Fruit fly (Drosophila melanogaster) whole organism, embryonic: ENCODE results near the gene PGAP1.

Experiments
- Atf6 ChIP-seq: fragments of 200-800 bp; sonication (Bioruptor generic); IDR thresholded peaks from 2 replicates; pipeline ENCODE4 v1.3.6; 2022; ENCODE audit warnings: missing biosample characterization, missing genetic modification characterization
- Awh ChIP-seq: fragments of 200-800 bp; sonication (Bioruptor generic); IDR thresholded peaks from 2 replicates; pipeline ENCODE4, ENCODE4 v1.3.6; 2022; ENCODE audit warnings: missing biosample characterization, missing genetic modification characterization
- CG10431 ChIP-seq: fragments of 200-800 bp; sonication (Bioruptor generic); optimal IDR thresholded peaks from 3 replicates; lab custom pipeline; 2018; ENCODE audit warnings: missing biosample characterization, mild to moderate bottlenecking, missing genetic modification characterization
- CG12155 ChIP-seq: fragments of 200-800 bp; sonication (Bioruptor generic); optimal IDR thresholded peaks from 3 replicates; lab custom pipeline; 2016; ENCODE audit warnings: missing biosample characterization, missing genetic modification characterization
- CG13287 ChIP-seq: fragments of 200-800 bp; sonication (Bioruptor generic); IDR thresholded peaks from 2 replicates; pipeline ENCODE4 v1.3.6; 2022; ENCODE audit warnings: missing biosample characterization, missing genetic modification characterization; ENCODE audit not compliant: partially characterized antibody
- CG14860 ChIP-seq: fragments of 200-800 bp; sonication (Bioruptor generic); IDR thresholded peaks from 3 replicates; pipeline ENCODE4 v1.3.6; 2022; ENCODE audit warnings: missing biosample characterization, missing genetic modification characterization; ENCODE audit not compliant: partially characterized antibody
- CG15696 ChIP-seq: fragments of 200-800 bp; sonication (Bioruptor generic); optimal IDR thresholded peaks from 2 replicates; lab custom pipeline; 2019; ENCODE audit warnings: missing biosample characterization, mild to moderate bottlenecking, missing genetic modification characterization, moderate library complexity
- CG30020 ChIP-seq: fragments of 200-800 bp; optimal IDR thresholded peaks from 2 replicates; lab custom pipeline; 2019; ENCODE audit warnings: missing biosample characterization, mild to moderate bottlenecking, missing genetic modification characterization, moderate library complexity
- CG3407 ChIP-seq: fragments of 200-800 bp; sonication (Bioruptor generic); optimal IDR thresholded peaks from 2 replicates; lab custom pipeline; 2018; ENCODE audit warnings: missing biosample characterization, mild to moderate bottlenecking, missing genetic modification characterization
- CG3838 ChIP-seq: fragments of 200-800 bp; sonication (Bioruptor generic); optimal IDR thresholded peaks from 3 replicates; lab custom pipeline; 2016; ENCODE audit warnings: missing biosample characterization, missing genetic modification characterization
- CG4282 ChIP-seq: fragments of 200-800 bp; sonication (Bioruptor generic); optimal IDR thresholded peaks from 2 replicates; lab custom pipeline; 2016; ENCODE audit warnings: missing biosample characterization, missing genetic modification characterization
- CG5953 ChIP-seq: fragments of 200-800 bp; sonication (Bioruptor generic); IDR thresholded peaks from 2 replicates; pipeline ENCODE4 v1.3.6; 2022; ENCODE audit warnings: missing biosample characterization, missing genetic modification characterization
- CG6654 ChIP-seq: fragments of 200-800 bp; sonication (Bioruptor generic); optimal IDR thresholded peaks from 2 replicates; lab custom pipeline; 2017; ENCODE audit warnings: missing biosample characterization, mild to moderate bottlenecking, missing genetic modification characterization
- CG6813 ChIP-seq: fragments of 200-800 bp; sonication (Bioruptor generic); optimal IDR thresholded peaks from 2 replicates; lab custom pipeline; 2017; ENCODE audit warnings: missing biosample characterization, missing genetic modification characterization, mild to moderate bottlenecking, moderate library complexity, missing genetic modification reagents
- CG6854 ChIP-seq: fragments of 200-800 bp; sonication (Bioruptor generic); optimal IDR thresholded peaks from 3 replicates; lab custom pipeline; 2017; ENCODE audit warnings: missing biosample characterization, mild to moderate bottlenecking, missing genetic modification characterization
- CG8478 ChIP-seq: fragments of >200 bp; optimal IDR thresholded peaks from 2 replicates; lab custom pipeline; 2018
- CG9609 ChIP-seq: fragments of 200-800 bp; sonication (Bioruptor generic); optimal IDR thresholded peaks from 3 replicates; lab custom pipeline; 2016; ENCODE audit warnings: missing biosample characterization, missing genetic modification characterization
- CG9797 ChIP-seq: fragments of 200-800 bp; sonication (Bioruptor generic); optimal IDR thresholded peaks from 3 replicates; lab custom pipeline; 2018; ENCODE audit warnings: missing biosample characterization, mild to moderate bottlenecking, missing genetic modification characterization
- CTCF ChIP-seq: fragments of 200-800 bp; sonication (Bioruptor generic); optimal IDR thresholded peaks from 2 replicates; lab custom pipeline; 2017; ENCODE audit warnings: missing biosample characterization, mild to moderate bottlenecking, missing genetic modification characterization, moderate library complexity
- H15 ChIP-seq: fragments of 200-800 bp; sonication (Bioruptor generic); IDR thresholded peaks from 3 replicates; pipeline ENCODE4 v1.3.6; 2022; ENCODE audit warnings: missing biosample characterization, missing genetic modification characterization
- HHEX ChIP-seq: fragments of 200-800 bp; sonication (Bioruptor generic); optimal IDR thresholded peaks from 3 replicates; lab custom pipeline; 2017; ENCODE audit warnings: missing biosample characterization, mild to moderate bottlenecking, missing genetic modification characterization, missing genetic modification reagents
- HLH3B ChIP-seq: fragments of 200-800 bp; sonication (Bioruptor generic); IDR thresholded peaks from 2 replicates; pipeline ENCODE4 v1.3.6; 2022; ENCODE audit warnings: missing biosample characterization, missing genetic modification characterization
- Hmr ChIP-seq: fragments of 200-800 bp; sonication (Bioruptor generic); optimal IDR thresholded peaks from 3 replicates; lab custom pipeline; 2017; ENCODE audit warnings: mild to moderate bottlenecking, missing biosample characterization, missing genetic modification reagents, missing genetic modification characterization
- Lpt ChIP-seq: fragments of >200 bp; optimal IDR thresholded peaks from 2 replicates; lab custom pipeline; 2018; ENCODE audit warnings: missing biosample characterization, missing genetic modification characterization
- Myb ChIP-seq: fragments of 200-800 bp; sonication (Bioruptor generic); optimal IDR thresholded peaks from 2 replicates; lab custom pipeline; 2016; ENCODE audit warnings: missing biosample characterization, missing genetic modification characterization
- Oli ChIP-seq: fragments of 200-800 bp; sonication (Bioruptor generic); optimal IDR thresholded peaks from 2 replicates; lab custom pipeline; 2018; ENCODE audit warnings: missing biosample characterization, mild to moderate bottlenecking, missing genetic modification characterization, moderate library complexity
- Side ChIP-seq: fragments of 200-800 bp; sonication (Bioruptor generic); optimal IDR thresholded peaks from 2 replicates; lab custom pipeline; 2016; ENCODE audit warnings: missing biosample characterization, missing genetic modification characterization
- Sox102F ChIP-seq: fragments of 200-800 bp; sonication (Bioruptor generic); optimal IDR thresholded peaks from 2 replicates; lab custom pipeline; 2018; ENCODE audit warnings: missing biosample characterization, mild to moderate bottlenecking, missing genetic modification characterization, moderate library complexity
- Stat92E ChIP-seq, 3 experiments: fragments of >200 bp in 2 of 3; fragments of 200-800 bp in 1 of 3; sonication (Bioruptor generic) in 1 of 3; optimal IDR thresholded peaks; 2 replicates each; lab custom pipeline; 2017 to 2019; ENCODE audit warnings: missing biosample characterization in 3 of 3, missing genetic modification characterization in 3 of 3, mild to moderate bottlenecking in 1 of 3, moderate library complexity in 1 of 3
- Vsx1 ChIP-seq: fragments of 200-800 bp; sonication (Bioruptor generic); optimal IDR thresholded peaks from 2 replicates; lab custom pipeline; 2017; ENCODE audit warnings: missing biosample characterization, mild to moderate bottlenecking, missing genetic modification characterization, missing genetic modification reagents
- al ChIP-seq: fragments of 200-800 bp; sonication (Bioruptor generic); IDR thresholded peaks from 2 replicates; pipeline ENCODE4 v1.3.6; 2022; ENCODE audit warnings: missing biosample characterization, missing genetic modification characterization
- aop ChIP-seq: fragments of 200-800 bp; sonication (Bioruptor generic); IDR thresholded peaks from 2 replicates; pipeline ENCODE4 v1.3.6; 2022; ENCODE audit warnings: missing biosample characterization, missing genetic modification characterization
- ato ChIP-seq: fragments of 200-800 bp; sonication (Bioruptor generic); IDR thresholded peaks from 2 replicates; pipeline ENCODE4 v1.3.6; 2022; ENCODE audit warnings: missing biosample characterization, missing genetic modification characterization; ENCODE audit not compliant: partially characterized antibody
- bab2 ChIP-seq: fragments of 200-800 bp; sonication (Bioruptor generic); optimal IDR thresholded peaks from 2 replicates; lab custom pipeline; 2016; ENCODE audit warnings: missing biosample characterization, missing genetic modification characterization
- exex ChIP-seq: fragments of 200-800 bp; sonication (Bioruptor generic); optimal IDR thresholded peaks from 4 replicates; lab custom pipeline; 2018; ENCODE audit warnings: missing biosample characterization, mild to moderate bottlenecking, missing genetic modification characterization, moderate library complexity
- fd64A ChIP-seq: fragments of 200-800 bp; sonication (Bioruptor generic); optimal IDR thresholded peaks from 3 replicates; lab custom pipeline; 2018; ENCODE audit warnings: missing biosample characterization, mild to moderate bottlenecking, missing genetic modification characterization
- gcm ChIP-seq: fragments of 200-800 bp; sonication (Bioruptor generic); optimal IDR thresholded peaks from 2 replicates; lab custom pipeline; 2019; ENCODE audit warnings: missing biosample characterization, mild to moderate bottlenecking, missing genetic modification characterization, moderate library complexity
- gcm2 ChIP-seq: fragments of 200-800 bp; sonication (Bioruptor generic); optimal IDR thresholded peaks from 2 replicates; lab custom pipeline; 2016; ENCODE audit warnings: missing biosample characterization, missing genetic modification characterization
- inv ChIP-seq: fragments of 200-800 bp; sonication (Bioruptor generic); IDR thresholded peaks from 2 replicates; pipeline ENCODE4 v1.3.6; 2022; ENCODE audit warnings: missing biosample characterization, missing genetic modification characterization; ENCODE audit not compliant: partially characterized antibody
- nau ChIP-seq: fragments of 200-800 bp; sonication (Bioruptor generic); optimal IDR thresholded peaks from 3 replicates; lab custom pipeline; 2017; ENCODE audit warnings: missing biosample characterization, mild to moderate bottlenecking, missing genetic modification characterization, missing genetic modification reagents
- nerfin-2 ChIP-seq: fragments of 200-800 bp; sonication (Bioruptor generic); IDR thresholded peaks from 2 replicates; pipeline ENCODE4 v1.3.6; 2022; ENCODE audit warnings: missing biosample characterization, missing genetic modification characterization; ENCODE audit not compliant: partially characterized antibody
- onecut ChIP-seq: fragments of 200-800 bp; sonication (Bioruptor generic); IDR thresholded peaks from 2 replicates; pipeline ENCODE4 v1.3.6; 2022; ENCODE audit warnings: missing biosample characterization, missing genetic modification characterization
- salm ChIP-seq: fragments of 200-800 bp; sonication (Bioruptor generic); optimal IDR thresholded peaks from 2 replicates; lab custom pipeline; 2018; ENCODE audit warnings: missing biosample characterization, mild to moderate bottlenecking, missing genetic modification characterization
- sd ChIP-seq: fragments of 200-800 bp; sonication (Bioruptor generic); optimal IDR thresholded peaks from 3 replicates; lab custom pipeline; 2018; ENCODE audit warnings: missing biosample characterization, mild to moderate bottlenecking, missing genetic modification characterization, moderate library complexity
- sens-2 ChIP-seq: fragments of 200-800 bp; sonication (Bioruptor generic); IDR thresholded peaks from 2 replicates; pipeline ENCODE4 v1.3.6; 2022; ENCODE audit warnings: missing biosample characterization, missing genetic modification characterization
- sob ChIP-seq: fragments of 200-800 bp; sonication (Bioruptor generic); IDR thresholded peaks from 2 replicates; pipeline ENCODE4 v1.3.6; 2022; ENCODE audit warnings: missing biosample characterization, missing genetic modification characterization
- sqz ChIP-seq: fragments of 200-800 bp; sonication (Bioruptor generic); optimal IDR thresholded peaks from 3 replicates; lab custom pipeline; 2018; ENCODE audit warnings: missing biosample characterization, mild to moderate bottlenecking, missing genetic modification characterization
- sr ChIP-seq: fragments of 200-800 bp; sonication (Bioruptor generic); IDR thresholded peaks from 3 replicates; pipeline ENCODE4 v1.3.6; 2022; ENCODE audit warnings: missing biosample characterization, missing genetic modification characterization
- tna ChIP-seq: fragments of 200-800 bp; sonication (Bioruptor generic); IDR thresholded peaks from 2 replicates; pipeline ENCODE4 v1.3.6; 2022; ENCODE audit warnings: missing biosample characterization, missing genetic modification characterization; ENCODE audit not compliant: partially characterized antibody
- wek ChIP-seq: fragments of 200-800 bp; sonication (Bioruptor generic); optimal IDR thresholded peaks from 3 replicates; lab custom pipeline; 2018; ENCODE audit warnings: missing biosample characterization, mild to moderate bottlenecking, missing genetic modification characterization, moderate library complexity
- wor ChIP-seq: fragments of 200-800 bp; sonication (Bioruptor generic); IDR thresholded peaks from 2 replicates; pipeline ENCODE4 v1.3.6; 2022; ENCODE audit warnings: missing biosample characterization, missing genetic modification characterization

Gene PGAP1

DNA sequence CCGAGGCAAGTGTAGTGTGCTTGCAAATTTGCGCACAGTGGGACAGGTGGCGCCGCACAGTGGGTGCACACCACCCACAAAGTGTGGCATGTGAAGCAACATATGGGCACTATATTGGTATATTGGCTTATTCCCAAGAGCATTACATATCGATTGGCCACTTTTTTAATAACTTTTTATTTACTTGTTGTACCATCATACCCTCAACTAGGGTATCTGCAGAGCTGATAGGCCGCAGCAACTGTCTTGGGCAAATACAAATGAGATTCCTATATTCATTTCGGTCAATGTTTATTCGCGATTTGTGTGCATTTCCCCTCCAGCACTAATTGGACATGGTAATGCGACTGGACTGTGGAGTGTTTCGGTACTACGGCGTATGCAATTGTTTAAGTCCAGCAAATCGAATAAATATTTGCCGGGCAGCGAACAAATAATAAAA, 35.5 kb upstream of the PGAP1 start (continued):
- TF ChIP-seq ato (GFP tag; lab: Robert Waterston, UW) (no peak), nau (GFP tag; lab: Kevin White, UChicago) (peak; percentile 62), CG30020 (no peak), CG6813 (GFP tag; lab: Kevin White, UChicago) (peak; percentile 64), H15 (GFP tag; lab: Robert Waterston, UW) (peak; percentile 30; the same call in 1 of the 3 replicates), nerfin-2 (GFP tag; lab: Robert Waterston, UW) (no peak), fd64A (peak; percentile 75), Sox102F (GFP tag; lab: Kevin White, UChicago) (peak; percentile 71), CG3838 (GFP tag; lab: Kevin White, UChicago) (no peak), al (no peak), HHEX (GFP tag; lab: Kevin White, UChicago) (peak; percentile 28), CG3407 (GFP tag; lab: Kevin White, UChicago) (peak; percentile 82), gcm (GFP tag; lab: Kevin White, UChicago) (peak; percentile 35), CG4282 (GFP tag; lab: Kevin White, UChicago) (no peak), sr (no peak), CG14860 (no peak), CG9797 (GFP tag; lab: Kevin White, UChicago) (no peak), CG10431 (GFP tag; lab: Kevin White, UChicago) (no peak), HLH3B (GFP tag; lab: Robert Waterston, UW) (peak; percentile 54), CG6854 (GFP tag; lab: Kevin White, UChicago) (no peak), CTCF (GFP tag; lab: Kevin White, UChicago) (peak; percentile 23), CG6654 (GFP tag; lab: Kevin White, UChicago) (peak; percentile 26), gcm2 (no peak), Oli (peak; percentile 30), wek (GFP tag; lab: Kevin White, UChicago) (peak; percentile 60), aop (GFP tag; lab: Robert Waterston, UW) (no peak), tna (GFP tag; lab: Robert Waterston, UW) (no peak), exex (tag; lab: Kevin White, UChicago) (no peak), onecut (GFP tag; lab: Robert Waterston, UW) (peak; percentile 35), Vsx1 (GFP tag; lab: Kevin White, UChicago) (peak; percentile 21), Stat92E (GFP tag; optimal IDR thresholded peaks at IDR 0.05; lab: Kevin White, UChicago) (no peak), Lpt (no peak), CG15696 (tag; lab: Kevin White, UChicago) (peak; percentile 67), sd (tag; lab: Kevin White, UChicago) (no peak), sob (GFP tag; lab: Robert Waterston, UW) (peak; percentile 16; the same call in 1 of the 2 replicates), CG13287 (GFP tag; lab: Robert Waterston, UW) (no peak), CG12155 (GFP tag; lab: Kevin White, UChicago) (no peak), CG8478 (lab: Kevin White, UChicago) (no peak), CG9609 (GFP tag; lab: Kevin White, UChicago) (peak; percentile 7), Awh (GFP tag; lab: Robert Waterston, UW) (0 out of 2 replicates have a peak, but pooled peaks have one; percentile 35), wor (GFP tag; lab: Robert Waterston, UW) (peak; percentile 64), Atf6 (GFP tag; lab: Robert Waterston, UW) (no peak), Myb (peak; percentile 4), sqz (GFP tag; lab: Kevin White, UChicago) (peak; percentile 7), sens-2 (GFP tag; lab: Robert Waterston, UW) (no peak), Side (GFP tag; lab: Kevin White, UChicago) (no peak), Hmr (GFP tag; lab: Kevin White, UChicago) (no peak), CG5953 (GFP tag; lab: Robert Waterston, UW) (peak; percentile 72; the same call in 1 of the 2 replicates), inv (GFP tag; lab: Robert Waterston, UW) (no peak), bab2 (GFP tag; lab: Kevin White, UChicago) (peak; percentile 70), salm (tag; lab: Kevin White, UChicago) (peak; percentile 33)
